Worm (Caenorhabditis elegans): ENCODE measurements around the gene F59F5.5.

Gene F59F5.5

DNA sequence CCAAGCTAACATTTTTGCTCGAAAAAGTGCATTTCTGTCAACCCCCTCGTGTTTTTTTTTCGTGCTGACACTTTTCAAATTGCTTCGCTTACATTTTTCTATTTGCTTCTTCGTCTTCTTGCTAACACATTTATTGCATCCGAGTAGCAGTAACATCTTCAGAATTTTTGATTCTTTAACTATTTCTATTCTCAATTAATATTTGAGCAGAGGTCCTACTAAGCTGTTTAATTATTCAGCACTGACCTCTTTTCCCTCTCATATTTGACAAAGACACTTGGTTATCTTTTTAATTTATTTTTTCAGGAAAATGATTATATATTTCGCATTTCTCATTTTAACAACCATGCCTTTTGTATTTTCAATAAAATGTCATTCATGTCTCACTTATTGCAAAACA is at the start of gene F59F5.5:
Gene F59F5.5 (plus strand): TSS at position 301 of the 400 bp plus-strand sequence.
- no peak for TF ChIP-seq unc-62 (GFP tag; optimal IDR thresholded peaks at IDR 0.05)

DNA sequence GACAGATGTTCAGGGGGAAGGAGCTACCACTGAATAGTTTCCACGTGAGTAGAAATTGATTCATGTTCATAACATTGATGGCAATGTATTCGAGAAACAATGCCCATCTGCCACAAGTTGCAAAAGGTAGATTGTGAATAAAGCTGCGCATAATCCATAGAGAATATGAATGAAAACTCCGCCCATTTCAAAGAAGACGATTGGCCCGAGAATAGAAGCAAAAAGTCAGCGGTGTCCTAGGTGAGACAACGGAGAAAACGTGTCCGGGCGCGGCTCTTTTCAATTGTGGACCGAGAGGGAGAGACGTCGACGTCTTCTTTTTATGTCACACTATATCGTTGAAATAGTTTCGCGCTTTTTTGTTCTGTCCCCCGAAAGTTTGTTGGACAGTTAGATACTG is 46.2 kb upstream of the F59F5.5 start, which contains the start of gene vab-3:
Gene vab-3 (plus strand): TSS at position 301 of the 400 bp plus-strand sequence.
- no peak for TF ChIP-seq unc-62 (GFP tag; optimal IDR thresholded peaks at IDR 0.05)

DNA sequence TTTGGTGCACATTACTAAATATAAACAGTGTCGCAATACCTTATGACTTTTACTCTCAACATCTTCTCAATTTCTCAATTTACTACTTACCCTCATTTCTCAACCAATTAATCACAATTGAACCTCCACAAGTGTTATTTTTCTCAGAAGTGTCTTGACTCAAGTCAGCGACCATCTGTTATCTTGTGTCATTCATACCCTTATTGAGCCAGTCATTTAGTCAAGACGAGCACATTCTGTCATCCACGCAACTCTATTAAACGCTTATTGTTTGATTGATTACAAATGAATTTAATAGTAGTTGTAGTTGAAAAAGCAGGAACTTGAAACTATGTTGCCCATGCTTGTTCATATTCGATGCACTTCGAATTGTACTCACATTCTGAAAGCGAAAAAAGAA is 42.4 kb upstream of the F59F5.5 start:
- TF ChIP-seq unc-62 (GFP tag; optimal IDR thresholded peaks at IDR 0.05) = no peak

- no peak for TF ChIP-seq unc-62 (GFP tag; optimal IDR thresholded peaks at IDR 0.05)
These were observed 40.6 kb upstream of the F59F5.5 start for ce11 chrX:10505193-10505592.

ce11 chrX:10507971-10508370 is 37.8 kb upstream of the F59F5.5 start:
- TF ChIP-seq unc-62 (GFP tag; optimal IDR thresholded peaks at IDR 0.05) = no peak

ce11 chrX:10514056-10514455 is 31.8 kb upstream of the F59F5.5 start:
- TF ChIP-seq unc-62 (GFP tag; optimal IDR thresholded peaks at IDR 0.05) = no peak

DNA sequence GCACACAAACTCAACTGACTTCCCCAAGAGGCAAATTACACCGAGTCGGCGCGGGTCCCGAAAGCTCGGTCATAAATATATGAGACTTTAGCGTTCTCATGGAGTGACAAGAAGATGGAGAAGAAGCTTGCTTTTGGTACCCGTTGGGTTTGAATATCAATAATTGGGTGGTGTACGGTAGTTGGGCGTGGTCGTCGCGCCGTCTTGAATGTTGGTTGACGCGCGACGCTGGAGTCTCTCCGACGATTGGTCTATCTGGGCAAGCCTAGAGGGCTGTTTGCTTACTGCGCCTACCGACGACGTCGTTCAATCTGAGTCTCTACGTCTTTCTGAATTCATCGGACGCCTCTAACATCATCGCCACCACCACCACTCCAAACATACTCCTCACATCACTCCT is 31.0 kb upstream of the F59F5.5 start:
- TF ChIP-seq unc-62 (GFP tag; optimal IDR thresholded peaks at IDR 0.05) = no peak

DNA sequence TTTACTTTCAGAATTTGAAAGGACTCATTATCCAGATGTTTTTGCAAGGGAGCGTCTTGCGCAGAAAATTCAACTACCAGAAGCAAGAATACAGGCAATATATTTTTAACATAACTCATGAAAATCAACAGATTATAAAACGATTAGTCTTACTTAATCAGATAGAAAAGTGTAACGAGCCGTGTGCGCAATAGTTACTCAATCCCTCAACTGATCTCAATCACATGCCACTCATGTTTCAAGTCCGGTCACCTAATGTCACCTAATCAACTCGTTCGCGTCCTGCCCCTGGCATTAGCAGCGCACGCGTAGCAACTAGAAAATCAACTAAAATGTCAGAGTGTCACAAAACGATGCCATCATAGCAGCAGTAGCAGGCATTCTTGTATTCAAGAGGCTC is 29.3 kb upstream of the F59F5.5 start:
- no peak for TF ChIP-seq unc-62 (GFP tag; optimal IDR thresholded peaks at IDR 0.05)

DNA sequence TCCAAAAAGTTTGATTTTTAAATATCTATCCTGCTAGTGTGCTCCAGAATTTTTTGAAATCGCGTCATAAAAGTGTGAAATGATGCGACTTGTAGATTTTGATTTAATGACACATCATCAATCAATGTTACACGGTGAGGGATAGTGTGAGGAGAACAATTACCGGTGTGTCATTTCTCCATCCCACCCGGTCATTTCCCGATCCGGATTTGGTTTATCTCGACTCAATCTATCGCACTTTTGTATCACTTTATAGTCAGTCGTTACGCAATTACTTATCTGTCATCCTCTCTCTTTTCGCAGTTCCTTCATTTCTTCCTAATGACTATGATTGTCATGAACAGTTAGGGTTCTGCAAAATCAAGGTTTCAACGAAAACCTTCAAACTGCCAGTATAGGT is 25.6 kb upstream of the F59F5.5 start:
- no peak for TF ChIP-seq unc-62 (GFP tag; optimal IDR thresholded peaks at IDR 0.05)

- TF ChIP-seq unc-62 (GFP tag; optimal IDR thresholded peaks at IDR 0.05) = no peak
These were observed 24.5 kb upstream of the F59F5.5 start, which contains the start of gene F14F3.4 for ce11 chrX:10521313-10521712. Gene F14F3.4, minus strand, starts transcription at chrX:10521413.

DNA sequence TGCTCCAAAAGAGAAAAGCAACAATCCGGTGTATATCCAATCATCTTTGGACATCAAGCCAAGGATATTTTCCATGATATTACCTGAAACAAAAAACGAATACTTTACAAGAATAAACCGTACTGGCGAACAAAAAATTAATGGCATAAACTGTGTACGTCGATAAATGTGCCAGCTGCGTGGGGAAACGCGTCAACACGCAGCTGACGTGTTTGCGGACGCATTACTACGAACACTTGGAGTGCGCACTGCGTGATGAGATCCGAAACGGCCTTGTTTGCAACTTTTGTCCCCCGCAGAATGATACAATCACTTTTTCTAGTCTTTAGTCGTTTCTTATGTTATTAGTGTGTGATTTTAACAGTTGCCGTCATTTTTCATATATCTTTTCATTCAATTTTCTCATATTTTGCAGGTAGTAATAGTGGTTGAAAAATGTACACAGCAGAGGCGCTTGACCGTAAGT is 21.3 kb upstream of the F59F5.5 start, which contains the start of the genes mboa-7 and git-1:
Gene mboa-7 (minus strand): TSS at position 83 of the 466 bp plus-strand sequence.
Gene git-1 (plus strand): TSS at position 416 of the 466 bp plus-strand sequence.
- no peak for TF ChIP-seq unc-62 (GFP tag; optimal IDR thresholded peaks at IDR 0.05)

ce11 chrX:10527414-10527813 is 18.4 kb upstream of the F59F5.5 start:
- TF ChIP-seq unc-62 (GFP tag; optimal IDR thresholded peaks at IDR 0.05) = no peak

ce11 chrX:10528993-10529392 is 16.8 kb upstream of the F59F5.5 start, which contains the start of the genes F14F3.5 and slcf-1:
Gene F14F3.5, minus strand, starts transcription at chrX:10529226.
Gene slcf-1, plus strand, starts transcription at chrX:10529294.
- TF ChIP-seq unc-62 (GFP tag; optimal IDR thresholded peaks at IDR 0.05) = no peak

DNA sequence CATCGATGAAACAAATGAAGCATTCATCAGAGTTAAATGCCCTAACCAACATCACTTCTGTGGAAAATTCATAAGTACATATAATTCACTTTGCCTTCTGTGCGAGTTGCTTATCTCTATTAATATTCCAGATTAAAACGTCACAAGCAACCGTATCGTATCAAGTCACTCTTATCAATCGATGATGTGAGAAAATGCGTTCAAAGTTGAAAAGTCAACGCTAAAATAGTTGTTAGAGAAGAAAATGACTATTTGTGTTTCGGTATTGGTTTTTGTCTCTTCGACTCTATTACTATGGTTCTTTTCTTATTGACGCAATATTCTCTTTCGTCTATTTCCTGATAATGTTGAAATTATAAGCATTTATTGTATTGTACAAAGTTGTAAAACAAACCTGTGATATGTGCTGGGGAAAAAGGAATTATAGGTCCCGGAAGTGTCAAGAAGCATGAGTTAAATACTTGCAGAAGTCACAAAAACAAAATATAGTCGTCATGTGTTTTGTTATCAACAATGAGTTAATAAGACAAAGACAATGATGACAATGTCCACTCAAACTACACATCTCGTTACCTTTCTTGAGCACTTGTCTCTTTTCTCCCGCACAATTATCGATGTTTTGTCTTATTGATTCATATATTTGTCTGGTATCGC is 13.5 kb upstream of the F59F5.5 start:
- no peak for TF ChIP-seq unc-62 (GFP tag; optimal IDR thresholded peaks at IDR 0.05)

ce11 chrX:10533447-10533846 is 12.4 kb upstream of the F59F5.5 start, which contains the start of gene glo-3:
Gene glo-3, plus strand, starts transcription at chrX:10533699.
- no peak for TF ChIP-seq unc-62 (GFP tag; optimal IDR thresholded peaks at IDR 0.05)

- TF ChIP-seq unc-62 (GFP tag; optimal IDR thresholded peaks at IDR 0.05) = no peak
These were observed 11.1 kb upstream of the F59F5.5 start for ce11 chrX:10534625-10535244.

DNA sequence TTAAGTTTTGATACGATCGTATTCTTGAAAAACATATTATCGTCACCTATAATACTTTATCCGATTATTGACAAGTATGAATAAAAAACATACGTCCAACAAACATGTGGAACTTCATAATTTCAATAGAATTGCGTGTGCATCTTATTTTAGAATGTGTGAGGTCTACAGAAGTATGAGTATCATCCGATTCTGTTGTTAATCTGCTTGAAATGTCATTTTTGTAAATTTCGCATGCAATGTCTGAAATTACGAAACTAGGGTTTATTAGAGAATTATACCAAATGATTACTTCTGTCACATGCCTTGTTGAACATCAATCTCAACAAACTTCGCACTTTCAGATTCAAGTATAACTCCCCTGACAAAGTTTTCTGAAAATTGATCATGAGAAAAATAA is 4.0 kb upstream of the F59F5.5 start:
- no peak for TF ChIP-seq unc-62 (GFP tag; optimal IDR thresholded peaks at IDR 0.05)
